Worm (Caenorhabditis elegans): ENCODE results near the gene rod-1.
A peak's percentile ranks its signal among the peaks of the same experiment; 100 is the strongest.

ce11 chrIV:7454890-7455289 lies 23.4 kb upstream of the rod-1 start:
- TF ChIP-seq klf-2 (GFP tag; conservative IDR thresholded peaks at IDR 0.05) (no peak), flt-1 (GFP tag; IDR thresholded peaks at IDR 0.05) (no peak), ref-1 (GFP tag; conservative IDR thresholded peaks at IDR 0.05) (no peak), ztf-29 (GFP tag; IDR thresholded peaks at IDR 0.05) (peak; percentile 5; the same call in 1 of the 2 replicates), med-1 (GFP tag; optimal IDR thresholded peaks at IDR 0.05; ENCODE audit: insufficient read depth) (no peak), cog-1 (tag; optimal IDR thresholded peaks at IDR 0.05) (no peak), tab-1 (GFP tag; IDR thresholded peaks at IDR 0.05) (no peak), ztf-23 (GFP tag; IDR thresholded peaks at IDR 0.05) (no peak)

Data from whole organism, midembryonic.